Fruit fly (Drosophila melanogaster): ENCODE data around the gene cact.

The cact gene

dm6 chr2L:16270667-16271485, 55.1 kb downstream of the cact start (continued):
- TF ChIP-seq CG6683 (GFP tag; optimal IDR thresholded peaks at IDR 0.05), result no peak
- no peak for TF ChIP-seq br (optimal IDR thresholded peaks at IDR 0.05)
- no peak for TF ChIP-seq otp (GFP tag; IDR thresholded peaks at IDR 0.05)
- TF ChIP-seq CG15073 (GFP tag; optimal IDR thresholded peaks at IDR 0.05), result no peak
- no peak for TF ChIP-seq Lim3 (GFP tag; IDR thresholded peaks at IDR 0.05)
- TF ChIP-seq sr (GFP tag; IDR thresholded peaks at IDR 0.05), result no peak
- TF ChIP-seq CG10959 (GFP tag; IDR thresholded peaks at IDR 0.05), result no peak
- TF ChIP-seq oc (tag; optimal IDR thresholded peaks at IDR 0.05), result no peak
- TF ChIP-seq al (GFP tag; IDR thresholded peaks at IDR 0.05), result no peak
- TF ChIP-seq pita (GFP tag; optimal IDR thresholded peaks at IDR 0.05), result no peak
- TF ChIP-seq ac (GFP tag; optimal IDR thresholded peaks at IDR 0.05), result no peak
- TF ChIP-seq bsh (GFP tag; optimal IDR thresholded peaks at IDR 0.05), result peak in 1 of 2 experiments; percentile 13
- no peak for TF ChIP-seq CG2199 (GFP tag; IDR thresholded peaks at IDR 0.05)
- no peak for TF ChIP-seq CG10321 (GFP tag; IDR thresholded peaks at IDR 0.05)
- TF ChIP-seq pho (GFP tag; optimal IDR thresholded peaks at IDR 0.05), result no peak
- no peak for TF ChIP-seq hb (GFP tag; IDR thresholded peaks at IDR 0.05; ENCODE audit: partially characterized antibody)
- TF ChIP-seq Camta (GFP tag; optimal IDR thresholded peaks at IDR 0.05), result no peak
- no peak for TF ChIP-seq CG7928 (GFP tag; optimal IDR thresholded peaks at IDR 0.05)
- TF ChIP-seq Elba2 (GFP tag; optimal IDR thresholded peaks at IDR 0.05), result no peak
- no peak for TF ChIP-seq Vsx1 (GFP tag; optimal IDR thresholded peaks at IDR 0.05)
- TF ChIP-seq BtbVII (GFP tag; optimal IDR thresholded peaks at IDR 0.05), result peak; percentile 2
- no peak for TF ChIP-seq Ravus (GFP tag; IDR thresholded peaks at IDR 0.05)
- TF ChIP-seq schlank (tag; optimal IDR thresholded peaks at IDR 0.05), result no peak
- TF ChIP-seq bowl (GFP tag; IDR thresholded peaks at IDR 0.05), result no peak
- no peak for TF ChIP-seq tna (GFP tag; IDR thresholded peaks at IDR 0.05; ENCODE audit: partially characterized antibody)
- TF ChIP-seq CG11504 (tag; optimal IDR thresholded peaks at IDR 0.05), result peak; percentile 43
- no peak for TF ChIP-seq sens (GFP tag)
- no peak for TF ChIP-seq ap (GFP tag; IDR thresholded peaks at IDR 0.05)
- TF ChIP-seq btn (GFP tag; optimal IDR thresholded peaks at IDR 0.05), result no peak
- no peak for TF ChIP-seq Bdp1 (GFP tag; optimal IDR thresholded peaks at IDR 0.05)
- no peak for TF ChIP-seq CG4707 (GFP tag; optimal IDR thresholded peaks at IDR 0.05)
- TF ChIP-seq CG13775 (GFP tag; optimal IDR thresholded peaks at IDR 0.05), result peak; percentile 63
- no peak for TF ChIP-seq CG11695 (GFP tag; IDR thresholded peaks at IDR 0.05)
- TF ChIP-seq CG17385 (GFP tag; optimal IDR thresholded peaks at IDR 0.05), result no peak
- no peak for TF ChIP-seq CG4404 (GFP tag; IDR thresholded peaks at IDR 0.05)
- no peak for TF ChIP-seq disco-r (GFP tag; optimal IDR thresholded peaks at IDR 0.05)
- TF ChIP-seq CG15601 (tag; optimal IDR thresholded peaks at IDR 0.05), result no peak
- no peak for TF ChIP-seq CG9932 (GFP tag; IDR thresholded peaks at IDR 0.05)
- TF ChIP-seq ttk (GFP tag; IDR thresholded peaks at IDR 0.05), result no peak
- no peak for TF ChIP-seq MBD-R2 (GFP tag; IDR thresholded peaks at IDR 0.05)
- TF ChIP-seq Optix (GFP tag; IDR thresholded peaks at IDR 0.05), result no peak
- no peak for TF ChIP-seq Xbp1 (GFP tag; optimal IDR thresholded peaks at IDR 0.05)
- TF ChIP-seq HHEX (GFP tag; optimal IDR thresholded peaks at IDR 0.05), result peak; percentile 22
- TF ChIP-seq Fer3 (tag; optimal IDR thresholded peaks at IDR 0.05), result no peak
- no peak for TF ChIP-seq CG10462 (GFP tag; optimal IDR thresholded peaks at IDR 0.05)
- TF ChIP-seq chinmo (GFP tag; IDR thresholded peaks at IDR 0.05; ENCODE audit: partially characterized antibody), result no peak
- TF ChIP-seq cad (GFP tag; optimal IDR thresholded peaks at IDR 0.05), result no peak
- no peak for TF ChIP-seq wdn (GFP tag; IDR thresholded peaks at IDR 0.05)
- no peak for TF ChIP-seq Trl (optimal IDR thresholded peaks at IDR 0.05)
- no peak for TF ChIP-seq Trl (GFP tag; optimal IDR thresholded peaks at IDR 0.05)
- no peak for TF ChIP-seq CG10654 (GFP tag; optimal IDR thresholded peaks at IDR 0.05)
- no peak for TF ChIP-seq CoRest (tag; optimal IDR thresholded peaks at IDR 0.05)

Measured in whole organism, embryonic.